Worm (Caenorhabditis elegans) whole organism, L2 larva: ENCODE results near the gene dhhc-4.

Source experiments
- mab-5 ChIP-seq: fragments of 150-350 bp; optimal IDR thresholded peaks from 2 replicates; lab custom pipeline; 2014; ENCODE audit warnings: missing biosample characterization, missing genetic modification characterization
- zag-1 ChIP-seq: fragments of 150-350 bp; optimal IDR thresholded peaks from 2 replicates; lab custom pipeline; 2014; ENCODE audit warnings: missing biosample characterization, missing genetic modification characterization
- ztf-11 ChIP-seq: sonication (generic microtip); optimal IDR thresholded peaks from 2 replicates; lab custom pipeline; 2017; ENCODE audit warnings: missing biosample characterization, missing genetic modification characterization

DNA sequence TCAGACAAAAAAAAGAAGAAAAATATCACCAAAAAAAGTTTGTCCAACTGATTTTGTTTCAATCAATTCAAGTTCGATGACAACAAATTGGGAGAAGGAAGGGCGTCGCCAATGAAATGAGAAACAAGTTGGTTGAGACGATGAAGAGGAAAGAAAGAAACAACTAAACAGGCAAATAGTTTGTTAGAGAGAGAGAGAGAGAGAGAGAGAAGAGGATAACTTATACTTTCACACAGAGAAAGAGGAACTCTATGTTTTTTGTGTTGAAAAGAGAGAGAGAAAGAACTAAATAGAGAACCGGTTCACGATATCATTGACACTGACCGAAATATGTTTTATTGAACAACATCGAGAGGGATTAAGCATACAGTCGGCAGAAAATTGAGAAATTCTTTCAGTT is 40.0 kb upstream of the dhhc-4 start:
- TF ChIP-seq zag-1 (tag; lab: Kevin White, UChicago) (no peak), ztf-11 (tag; lab: Kevin White, UChicago) (no peak), mab-5 (no peak)
